Worm (Caenorhabditis elegans): ENCODE measurements around the gene rpn-7.
A peak's percentile ranks its signal among the peaks of the same experiment; 100 is the strongest.
"Not testable (repeated sequence)": the region's sequence is repeated elsewhere in the genome, so short reads cannot be mapped to it uniquely, and the experiment has no call there.

rpn-7 gene

ce11 chrIV:9316068-9316681, at the start of gene rpn-7, which contains the start of gene F49C12.9:
rpn-7 (plus strand) TSS chrIV:9316631.
F49C12.9 (minus strand) TSS chrIV:9316215.
- no peak for TF ChIP-seq hnd-1 (tag; optimal IDR thresholded peaks at IDR 0.05)
- TF ChIP-seq tra-4 (tag; optimal IDR thresholded peaks at IDR 0.05): no peak
- peak; percentile 91 for TF ChIP-seq F13C5.2 (tag; optimal IDR thresholded peaks at IDR 0.05)
- TF ChIP-seq tbx-11 (GFP tag; IDR thresholded peaks at IDR 0.05): peak; percentile 62; the same call in 1 of the 2 replicates
- peak; percentile 63 for TF ChIP-seq ets-7 (tag; optimal IDR thresholded peaks at IDR 0.05)
- no peak for TF ChIP-seq B0310.2 (tag; optimal IDR thresholded peaks at IDR 0.05)
- TF ChIP-seq hmg-4 (GFP tag; optimal IDR thresholded peaks at IDR 0.05): no peak
- TF ChIP-seq tbx-37 (GFP tag; conservative IDR thresholded peaks at IDR 0.05): peak; percentile 43; the same call in 1 of the 2 replicates
- no peak for TF ChIP-seq hmbx-1 (tag; optimal IDR thresholded peaks at IDR 0.05)
- peak; percentile 58 for TF ChIP-seq ceh-36 (tag; optimal IDR thresholded peaks at IDR 0.05)
- no peak; the same call in 1 of the 2 replicates for TF ChIP-seq flt-1 (GFP tag; IDR thresholded peaks at IDR 0.05)
- peak; percentile 68 for TF ChIP-seq sea-1 (GFP tag; conservative IDR thresholded peaks at IDR 0.05)
- TF ChIP-seq aly-1 (tag; optimal IDR thresholded peaks at IDR 0.05): peak; percentile 38
- no peak; the same call in 1 of the 2 replicates for TF ChIP-seq pes-1 (GFP tag; IDR thresholded peaks at IDR 0.05)
- peak; percentile 15 for TF ChIP-seq ceh-13 (GFP tag; optimal IDR thresholded peaks at IDR 0.05)
- no peak for TF ChIP-seq ama-1 (optimal IDR thresholded peaks at IDR 0.05)
- TF ChIP-seq scrt-1 (GFP tag; IDR thresholded peaks at IDR 0.05): peak; percentile 65; the same call in 1 of the 2 replicates

ce11 chrIV:9267581-9267980, 48.9 kb upstream of the rpn-7 start:
- TF ChIP-seq ceh-36 (tag; optimal IDR thresholded peaks at IDR 0.05) (no peak), hmg-4 (GFP tag; optimal IDR thresholded peaks at IDR 0.05) (peak; percentile 72), hnd-1 (tag; optimal IDR thresholded peaks at IDR 0.05) (no peak), pes-1 (GFP tag; IDR thresholded peaks at IDR 0.05) (0 out of 2 replicates have a peak, but pooled peaks have one; percentile 13)

- TF ChIP-seq pes-1 (GFP tag; IDR thresholded peaks at IDR 0.05) (no peak), flt-1 (GFP tag; IDR thresholded peaks at IDR 0.05) (peak; percentile 58), tbx-11 (GFP tag; IDR thresholded peaks at IDR 0.05) (no peak), F13C5.2 (tag; optimal IDR thresholded peaks at IDR 0.05) (no peak), ceh-13 (GFP tag; optimal IDR thresholded peaks at IDR 0.05) (no peak), hnd-1 (tag; optimal IDR thresholded peaks at IDR 0.05) (no peak), scrt-1 (GFP tag; IDR thresholded peaks at IDR 0.05) (peak; percentile 67; the same call in 1 of the 2 replicates), aly-1 (tag; optimal IDR thresholded peaks at IDR 0.05) (peak; percentile 77), tbx-37 (GFP tag; conservative IDR thresholded peaks at IDR 0.05) (no peak), hmbx-1 (tag; optimal IDR thresholded peaks at IDR 0.05) (no peak), hmg-4 (GFP tag; optimal IDR thresholded peaks at IDR 0.05) (no peak), ama-1 (optimal IDR thresholded peaks at IDR 0.05) (no peak), sea-1 (GFP tag; conservative IDR thresholded peaks at IDR 0.05) (no peak; the same call in 1 of the 2 replicates), B0310.2 (tag; optimal IDR thresholded peaks at IDR 0.05) (no peak), ceh-36 (tag; optimal IDR thresholded peaks at IDR 0.05) (no peak)
Measured at ce11 chrIV:9268916-9269315, 47.5 kb upstream of the rpn-7 start.

- TF ChIP-seq ceh-13 (GFP tag; optimal IDR thresholded peaks at IDR 0.05) (no peak), pes-1 (GFP tag; IDR thresholded peaks at IDR 0.05) (no peak), ceh-36 (tag; optimal IDR thresholded peaks at IDR 0.05) (no peak), hmg-4 (GFP tag; optimal IDR thresholded peaks at IDR 0.05) (no peak), aly-1 (tag; optimal IDR thresholded peaks at IDR 0.05) (no peak)
Measured at ce11 chrIV:9269796-9270195, 46.6 kb upstream of the rpn-7 start, which contains the start of gene flh-3. flh-3 (plus strand) TSS chrIV:9270096.

ce11 chrIV:9274008-9274529, 42.4 kb upstream of the rpn-7 start, which contains the start of gene nmy-3:
nmy-3 (plus strand) TSS chrIV:9274479.
- TF ChIP-seq hmg-4 (GFP tag; optimal IDR thresholded peaks at IDR 0.05) (no peak), F13C5.2 (tag; optimal IDR thresholded peaks at IDR 0.05) (no peak), B0310.2 (tag; optimal IDR thresholded peaks at IDR 0.05) (no peak), pes-1 (GFP tag; IDR thresholded peaks at IDR 0.05) (no peak), aly-1 (tag; optimal IDR thresholded peaks at IDR 0.05) (no peak), tra-4 (tag; optimal IDR thresholded peaks at IDR 0.05) (no peak), ets-7 (tag; optimal IDR thresholded peaks at IDR 0.05) (no peak), scrt-1 (GFP tag; IDR thresholded peaks at IDR 0.05) (no peak), flt-1 (GFP tag; IDR thresholded peaks at IDR 0.05) (no peak), hmbx-1 (tag; optimal IDR thresholded peaks at IDR 0.05) (no peak), ceh-13 (GFP tag; optimal IDR thresholded peaks at IDR 0.05) (no peak), sea-1 (GFP tag; conservative IDR thresholded peaks at IDR 0.05) (no peak), ceh-36 (tag; optimal IDR thresholded peaks at IDR 0.05) (no peak), hnd-1 (tag; optimal IDR thresholded peaks at IDR 0.05) (no peak), tbx-37 (GFP tag; conservative IDR thresholded peaks at IDR 0.05) (no peak)

ce11 chrIV:9286305-9286704, 30.1 kb upstream of the rpn-7 start, which contains the start of gene nhr-267:
nhr-267 (minus strand) TSS chrIV:9286405.
- TF ChIP-seq aly-1 (tag; optimal IDR thresholded peaks at IDR 0.05); ceh-13 (GFP tag; optimal IDR thresholded peaks at IDR 0.05); ama-1 (optimal IDR thresholded peaks at IDR 0.05): not testable (repeated sequence)

ce11 chrIV:9289635-9290034, 26.8 kb upstream of the rpn-7 start:
- TF ChIP-seq ama-1 (optimal IDR thresholded peaks at IDR 0.05) (no peak), hmbx-1 (tag; optimal IDR thresholded peaks at IDR 0.05) (no peak)

ce11 chrIV:9293825-9294224, 22.6 kb upstream of the rpn-7 start, which contains the start of gene nhr-264:
nhr-264 (minus strand) TSS chrIV:9293925.
- TF ChIP-seq B0310.2 (tag; optimal IDR thresholded peaks at IDR 0.05); ets-7 (tag; optimal IDR thresholded peaks at IDR 0.05); tbx-37 (GFP tag; conservative IDR thresholded peaks at IDR 0.05): not testable (repeated sequence)

Data from whole organism, early embryonic.